Worm (Caenorhabditis elegans) whole organism, late embryonic: Measurements from ENCODE around the gene Y45F10B.8.
"Not testable (repeated sequence)": the region's sequence is repeated elsewhere in the genome, so short reads cannot be mapped to it uniquely, and the experiment has no call there.

Experiments
- F13H6.1 ChIP-seq: sonication (generic microtip); optimal IDR thresholded peaks from 2 replicates; lab custom pipeline; 2016; ENCODE audit warnings: missing genetic modification characterization, missing compliant biosample characterization
- T23F11.4 ChIP-seq: fragments of 200-800 bp; sonication (Bioruptor generic); optimal IDR thresholded peaks from 2 replicates; lab custom pipeline; 2018; ENCODE audit warnings: mild to moderate bottlenecking, missing genetic modification characterization, missing compliant biosample characterization
- Y22D7AL.16 ChIP-seq: sonication (generic microtip); optimal IDR thresholded peaks from 2 replicates; lab custom pipeline; 2016; ENCODE audit warnings: missing genetic modification characterization, missing compliant biosample characterization
- ahr-1 ChIP-seq: sonication (generic microtip); optimal IDR thresholded peaks from 2 replicates; lab custom pipeline; 2016; ENCODE audit warnings: missing genetic modification characterization, missing compliant biosample characterization
- ama-1 ChIP-seq: fragments of 150-350 bp; optimal IDR thresholded peaks from 2 replicates; lab custom pipeline; 2014
- ceh-18 ChIP-seq: sonication (generic microtip); optimal IDR thresholded peaks from 2 replicates; lab custom pipeline; 2016; ENCODE audit warnings: missing genetic modification characterization, missing compliant biosample characterization
- ceh-19 ChIP-seq: fragments of 200-800 bp; sonication (Bioruptor generic); optimal IDR thresholded peaks from 2 replicates; lab custom pipeline; 2018; ENCODE audit warnings: mild to moderate bottlenecking, missing genetic modification characterization, missing compliant biosample characterization
- ceh-30 ChIP-seq: fragments of 150-350 bp; optimal IDR thresholded peaks from 2 replicates; lab custom pipeline; 2014; ENCODE audit warnings: missing biosample characterization, missing genetic modification characterization
- ceh-31 ChIP-seq: sonication (generic microtip); optimal IDR thresholded peaks from 2 replicates; lab custom pipeline; 2016; ENCODE audit warnings: missing genetic modification characterization, missing compliant biosample characterization
- ceh-48 ChIP-seq: sonication (generic microtip); optimal IDR thresholded peaks from 2 replicates; lab custom pipeline; 2016; ENCODE audit warnings: missing genetic modification characterization, inconsistent platforms, missing compliant biosample characterization
- elt-2 ChIP-seq: sonication (generic microtip); optimal IDR thresholded peaks from 2 replicates; lab custom pipeline; 2016; ENCODE audit warnings: missing genetic modification reagents, missing genetic modification characterization, missing compliant biosample characterization
- fkh-10 ChIP-seq: fragments of 150-350 bp; optimal IDR thresholded peaks from 2 replicates; lab custom pipeline; 2014; ENCODE audit warnings: missing biosample characterization, missing genetic modification reagents, missing genetic modification characterization
- gmeb-2 ChIP-seq: sonication (generic microtip); optimal IDR thresholded peaks from 2 replicates; lab custom pipeline; 2016; ENCODE audit warnings: missing genetic modification characterization, inconsistent platforms, missing compliant biosample characterization
- hlh-15 ChIP-seq: sonication (generic microtip); optimal IDR thresholded peaks from 2 replicates; lab custom pipeline; 2016; ENCODE audit warnings: missing genetic modification characterization, missing compliant biosample characterization
- hlh-30 ChIP-seq: sonication (generic microtip); optimal IDR thresholded peaks from 2 replicates; lab custom pipeline; 2017; ENCODE audit warnings: antibody characterized with exemption, missing genetic modification characterization, missing compliant biosample characterization; ENCODE audit not compliant: insufficient read depth
- lim-6 ChIP-seq: sonication (generic microtip); optimal IDR thresholded peaks from 2 replicates; lab custom pipeline; 2016; ENCODE audit warnings: missing genetic modification characterization, missing compliant biosample characterization
- lin-11 ChIP-seq: fragments of 200-800 bp; sonication (Bioruptor generic); optimal IDR thresholded peaks from 2 replicates; lab custom pipeline; 2018; ENCODE audit warnings: mild to moderate bottlenecking, missing genetic modification characterization, missing compliant biosample characterization
- madf-2 ChIP-seq: sonication (generic microtip); optimal IDR thresholded peaks from 2 replicates; lab custom pipeline; 2017; ENCODE audit warnings: missing genetic modification characterization, missing compliant biosample characterization
- mec-3 ChIP-seq: sonication (generic microtip); optimal IDR thresholded peaks from 2 replicates; lab custom pipeline; 2016; ENCODE audit warnings: borderline replicate concordance, missing genetic modification characterization, missing compliant biosample characterization
- nfya-1 ChIP-seq: sonication (generic microtip); optimal IDR thresholded peaks from 2 replicates; lab custom pipeline; 2017; ENCODE audit warnings: missing genetic modification characterization, mild to moderate bottlenecking, missing compliant biosample characterization, antibody characterized with exemption, moderate library complexity
- nhr-11 ChIP-seq: fragments of 150-350 bp; optimal IDR thresholded peaks from 2 replicates; lab custom pipeline; 2014; ENCODE audit warnings: missing biosample characterization, missing genetic modification characterization
- nhr-232 ChIP-seq: sonication (generic microtip); optimal IDR thresholded peaks from 2 replicates; lab custom pipeline; 2016; ENCODE audit warnings: missing genetic modification characterization, missing compliant biosample characterization
- npax-4 ChIP-seq: sonication (generic microtip); optimal IDR thresholded peaks from 2 replicates; lab custom pipeline; 2016; ENCODE audit warnings: missing genetic modification characterization, missing compliant biosample characterization
- pag-3 ChIP-seq: sonication (generic microtip); optimal IDR thresholded peaks from 2 replicates; lab custom pipeline; 2016; ENCODE audit warnings: missing compliant biosample characterization, missing genetic modification characterization, borderline replicate concordance
- pat-9 ChIP-seq: fragments of 200-800 bp; sonication (Bioruptor generic); optimal IDR thresholded peaks from 2 replicates; lab custom pipeline; 2018; ENCODE audit warnings: mild to moderate bottlenecking, missing genetic modification characterization, moderate library complexity, missing compliant biosample characterization
- pha-2 ChIP-seq: sonication (generic microtip); optimal IDR thresholded peaks from 2 replicates; lab custom pipeline; 2017; ENCODE audit warnings: mild to moderate bottlenecking, missing genetic modification characterization, missing compliant biosample characterization
- pha-4 ChIP-seq: fragments of 150-350 bp; optimal IDR thresholded peaks from 2 replicates; lab custom pipeline; 2018; ENCODE audit warnings: missing biosample characterization, missing genetic modification reagents, missing genetic modification characterization
- ref-2 ChIP-seq: sonication (generic microtip); optimal IDR thresholded peaks from 2 replicates; lab custom pipeline; 2016; ENCODE audit warnings: missing genetic modification characterization, missing compliant biosample characterization
- rnt-1 ChIP-seq: sonication (generic microtip); optimal IDR thresholded peaks from 2 replicates; lab custom pipeline; 2016; ENCODE audit warnings: missing genetic modification characterization, missing compliant biosample characterization
- sdc-2 ChIP-seq: sonication (generic microtip); optimal IDR thresholded peaks from 2 replicates; lab custom pipeline; 2016; ENCODE audit warnings: missing genotype, missing genetic modification characterization, missing compliant biosample characterization
- sox-2 ChIP-seq: fragments of 200-800 bp; sonication (Bioruptor generic); IDR thresholded peaks from 2 replicates; pipeline ENCODE4 v1.3.6; 2022; ENCODE audit warnings: missing genetic modification reagents, missing genetic modification characterization, missing compliant biosample characterization
- ttx-3 ChIP-seq: sonication (generic microtip); optimal IDR thresholded peaks from 2 replicates; lab custom pipeline; 2016; ENCODE audit warnings: missing genetic modification reagents, missing genetic modification characterization, missing compliant biosample characterization
- unc-55 ChIP-seq: sonication (generic microtip); optimal IDR thresholded peaks from 2 replicates; lab custom pipeline; 2017; ENCODE audit warnings: missing biosample characterization, missing genetic modification reagents, missing genetic modification characterization
- unc-86 ChIP-seq: sonication (generic microtip); optimal IDR thresholded peaks from 2 replicates; lab custom pipeline; 2016; ENCODE audit warnings: missing genetic modification characterization, missing compliant biosample characterization
- ztf-16 ChIP-seq: sonication (generic microtip); optimal IDR thresholded peaks from 2 replicates; lab custom pipeline; 2017; ENCODE audit warnings: missing genetic modification characterization, missing compliant biosample characterization

The Y45F10B.8 gene

ce11 chrIV:13584646-13585045 lies 6.6 kb upstream of the Y45F10B.8 start, which contains the start of gene sru-11:
TSS of gene sru-11 (plus strand) at chrIV:13584946.
- TF ChIP-seq ceh-18 (tag; lab: Kevin White, UChicago), result no peak
- no peak for TF ChIP-seq ama-1 (lab: Kevin White, UChicago)
- no peak for TF ChIP-seq lin-11 (tag; lab: Kevin White, UChicago)
- no peak for TF ChIP-seq unc-86 (tag; lab: Kevin White, UChicago)
- no peak for TF ChIP-seq sox-2 (GFP tag; lab: Robert Waterston, UW)
- TF ChIP-seq sdc-2, result no peak
- TF ChIP-seq ceh-31 (tag; lab: Kevin White, UChicago), result no peak
- TF ChIP-seq pag-3 (tag; lab: Kevin White, UChicago), result no peak
- TF ChIP-seq pat-9 (tag; lab: Kevin White, UChicago), result no peak
- no peak for TF ChIP-seq ahr-1
- no peak for TF ChIP-seq hlh-30 (tag; lab: Kevin White, UChicago)
- TF ChIP-seq ceh-48, result no peak
- TF ChIP-seq elt-2 (tag; lab: Kevin White, UChicago), result no peak
- no peak for TF ChIP-seq ceh-30 (tag; lab: Kevin White, UChicago)
- TF ChIP-seq lim-6 (tag; lab: Kevin White, UChicago), result no peak
- no peak for TF ChIP-seq hlh-15 (tag; lab: Kevin White, UChicago)
- TF ChIP-seq madf-2 (tag; lab: Kevin White, UChicago), result no peak
- no peak for TF ChIP-seq ceh-19 (GFP tag; lab: Kevin White, UChicago)
- TF ChIP-seq fkh-10, result no peak
- no peak for TF ChIP-seq T23F11.4

- TF ChIP-seq mec-3 (tag; lab: Kevin White, UChicago) (no peak), unc-55 (GFP tag; lab: Kevin White, UChicago) (no peak), ref-2 (tag; lab: Kevin White, UChicago) (no peak), pat-9 (tag; lab: Kevin White, UChicago) (no peak)
- TF ChIP-seq, all 69 proteins: peak for 0
Measured at ce11 chrIV:13582909-13583308, 4.8 kb upstream of the Y45F10B.8 start, which contains the start of gene sru-12. TSS of gene sru-12 (plus strand) at chrIV:13583209.

ce11 chrIV:13578953-13579352 lies 879 bp upstream of the Y45F10B.8 start, which contains the start of gene sru-16:
TSS of gene sru-16 (plus strand) at chrIV:13579253.
- TF ChIP-seq nfya-1, npax-4, ztf-16 (tag; lab: Kevin White, UChicago): not testable (repeated sequence)

ce11 chrIV:13575673-13576072 lies 2.4 kb downstream of the Y45F10B.8 start:
- TF ChIP-seq ttx-3 (tag; lab: Kevin White, UChicago), result no peak
- peak; percentile 16 for TF ChIP-seq nhr-11 (tag; lab: Kevin White, UChicago)
- no peak for TF ChIP-seq madf-2 (tag; lab: Kevin White, UChicago)

ce11 chrIV:13574733-13575132 lies 3.3 kb downstream of the Y45F10B.8 start, which contains the start of gene srd-10:
TSS of gene srd-10 (plus strand) at chrIV:13575033.
- no peak for TF ChIP-seq nhr-232 (tag; lab: Kevin White, UChicago)
- TF ChIP-seq pha-2 (tag; lab: Kevin White, UChicago), result no peak
- TF ChIP-seq Y22D7AL.16 (tag; lab: Kevin White, UChicago), result no peak
- no peak for TF ChIP-seq ceh-18 (tag; lab: Kevin White, UChicago)
- no peak for TF ChIP-seq pha-4 (tag; lab: Kevin White, UChicago)
- no peak for TF ChIP-seq F13H6.1 (tag; lab: Kevin White, UChicago)
- no peak for TF ChIP-seq rnt-1 (tag; lab: Kevin White, UChicago)
- no peak for TF ChIP-seq gmeb-2 (tag; lab: Kevin White, UChicago)
